Fruit fly (Drosophila melanogaster): Measurements from ENCODE around the gene Ir75b.

The Ir75b gene

dm6 chr3L:17842892-17843703, 23.1 kb upstream of the Ir75b start, which contains the start of gene CG5567:
CG5567 (minus strand) TSS chr3L:17843544.
- TF ChIP-seq D1 (tag; optimal IDR thresholded peaks at IDR 0.05) (no peak), Pif1B (GFP tag; optimal IDR thresholded peaks at IDR 0.05) (no peak), CG8159 (tag; optimal IDR thresholded peaks at IDR 0.05) (no peak), CG13204 (GFP tag; optimal IDR thresholded peaks at IDR 0.05) (no peak), EcR (GFP tag; optimal IDR thresholded peaks at IDR 0.05) (peak; percentile 38), rn (GFP tag; IDR thresholded peaks at IDR 0.05) (no peak), Pif1A (GFP tag; optimal IDR thresholded peaks at IDR 0.05) (no peak), CG9948 (tag; optimal IDR thresholded peaks at IDR 0.05) (no peak), CG17806 (tag; optimal IDR thresholded peaks at IDR 0.05) (peak; percentile 10), CG34367 (tag; optimal IDR thresholded peaks at IDR 0.05) (no peak), Ets98B (GFP tag; IDR thresholded peaks at IDR 0.05) (no peak), CG4496 (GFP tag; IDR thresholded peaks at IDR 0.05) (no peak; the same call in 2 of the 3 replicates), CG8301 (tag; optimal IDR thresholded peaks at IDR 0.05) (no peak), Snoo (tag; optimal IDR thresholded peaks at IDR 0.05) (peak; percentile 2), CG15710 (tag; optimal IDR thresholded peaks at IDR 0.05) (no peak), fd96Ca (GFP tag; IDR thresholded peaks at IDR 0.05) (0 out of 3 replicates have a peak, but pooled peaks have one; percentile 17), CG12605 (GFP tag; IDR thresholded peaks at IDR 0.05) (0 out of 2 replicates have a peak, but pooled peaks have one; percentile 19), CG32121 (GFP tag; IDR thresholded peaks at IDR 0.05) (0 out of 2 replicates have a peak, but pooled peaks have one; percentile 33)

dm6 chr3L:17841085-17841606, 21.2 kb upstream of the Ir75b start, which contains the start of gene CG5577:
CG5577 (minus strand) TSS chr3L:17841427.
- peak; percentile 87 for TF ChIP-seq CG4496 (GFP tag; IDR thresholded peaks at IDR 0.05)
- TF ChIP-seq EcR (GFP tag; optimal IDR thresholded peaks at IDR 0.05), result peak; percentile 89
- TF ChIP-seq CG32121 (GFP tag; IDR thresholded peaks at IDR 0.05), result 0 out of 2 replicates have a peak, but pooled peaks have one; percentile 25
- no peak for TF ChIP-seq rn (GFP tag; IDR thresholded peaks at IDR 0.05)
- TF ChIP-seq Ets98B (GFP tag; IDR thresholded peaks at IDR 0.05), result no peak

- TF ChIP-seq CG12605 (GFP tag; IDR thresholded peaks at IDR 0.05) (no peak), rn (GFP tag; IDR thresholded peaks at IDR 0.05) (no peak), CG17806 (tag; optimal IDR thresholded peaks at IDR 0.05) (no peak), CG9948 (tag; optimal IDR thresholded peaks at IDR 0.05) (no peak), EcR (GFP tag; optimal IDR thresholded peaks at IDR 0.05) (no peak), Ets98B (GFP tag; IDR thresholded peaks at IDR 0.05) (no peak), CG10348 (GFP tag; IDR thresholded peaks at IDR 0.05) (no peak), Snoo (tag; optimal IDR thresholded peaks at IDR 0.05) (no peak), CG14655 (GFP tag; optimal IDR thresholded peaks at IDR 0.05) (no peak), CG8301 (tag; optimal IDR thresholded peaks at IDR 0.05) (no peak), Pif1B (GFP tag; optimal IDR thresholded peaks at IDR 0.05) (no peak), D1 (tag; optimal IDR thresholded peaks at IDR 0.05) (no peak), Pif1A (GFP tag; optimal IDR thresholded peaks at IDR 0.05) (no peak), CG32121 (GFP tag; IDR thresholded peaks at IDR 0.05) (no peak), fd96Ca (GFP tag; IDR thresholded peaks at IDR 0.05) (no peak)
These were observed 15.1 kb upstream of the Ir75b start, which contains the start of gene CG32189 for dm6 chr3L:17835074-17835473. CG32189 (minus strand) TSS chr3L:17835174.

dm6 chr3L:17833525-17833924, 13.5 kb upstream of the Ir75b start, which contains the start of gene CG32188:
CG32188 (minus strand) TSS chr3L:17833625.
- TF ChIP-seq CG13204 (GFP tag; optimal IDR thresholded peaks at IDR 0.05) (no peak), fd96Ca (GFP tag; IDR thresholded peaks at IDR 0.05) (no peak), Pif1B (GFP tag; optimal IDR thresholded peaks at IDR 0.05) (no peak), CG14655 (GFP tag; optimal IDR thresholded peaks at IDR 0.05) (no peak), CG15710 (tag; optimal IDR thresholded peaks at IDR 0.05) (no peak), Pif1A (GFP tag; optimal IDR thresholded peaks at IDR 0.05) (no peak), CG8159 (tag; optimal IDR thresholded peaks at IDR 0.05) (no peak), Ets98B (GFP tag; IDR thresholded peaks at IDR 0.05) (no peak), CG4496 (GFP tag; IDR thresholded peaks at IDR 0.05) (no peak), EcR (GFP tag; optimal IDR thresholded peaks at IDR 0.05) (no peak), CG12605 (GFP tag; IDR thresholded peaks at IDR 0.05) (no peak), Snoo (tag; optimal IDR thresholded peaks at IDR 0.05) (no peak)

- TF ChIP-seq Ets98B (GFP tag; IDR thresholded peaks at IDR 0.05) (no peak), CG12605 (GFP tag; IDR thresholded peaks at IDR 0.05) (peak; percentile 71; the same call in 1 of the 2 replicates), CG13204 (GFP tag; optimal IDR thresholded peaks at IDR 0.05) (no peak)
These were observed 2.9 kb upstream of the Ir75b start, which contains the start of the genes Ir75c and Grd for dm6 chr3L:17822784-17823383. Ir75c (minus strand) TSS chr3L:17822834. Grd (plus strand) TSS chr3L:17823333.

dm6 chr3L:17817821-17818220, 2.2 kb downstream of the Ir75b start, which contains the start of gene Ir75a:
Ir75a (minus strand) TSS chr3L:17817921.
- TF ChIP-seq CG32121 (GFP tag; IDR thresholded peaks at IDR 0.05), result no peak
- TF ChIP-seq CG14655 (GFP tag; optimal IDR thresholded peaks at IDR 0.05), result no peak

All from whole organism, pupa.